Worm (Caenorhabditis elegans): ENCODE data around the gene C23F12.9.

DNA sequence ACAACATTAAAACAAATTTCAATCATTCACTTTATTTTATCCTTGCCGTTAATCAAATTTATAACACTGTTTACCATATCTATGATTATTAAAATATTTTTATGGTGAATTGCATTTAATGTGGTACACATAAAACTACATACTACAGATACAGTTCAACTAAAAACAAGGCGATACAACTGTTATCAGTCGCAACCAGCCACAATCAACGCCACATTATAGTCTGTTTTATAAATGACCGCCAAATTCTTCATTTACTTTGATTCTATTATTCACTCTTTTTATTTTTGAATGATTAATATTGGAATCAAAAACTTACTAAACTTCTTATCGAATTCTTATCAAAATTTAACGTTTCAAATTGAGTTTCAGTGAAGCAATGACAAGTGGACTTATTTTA, 34.2 kb downstream of the C23F12.9 start, which contains the start of gene B0272.4:
- no peak for TF ChIP-seq ets-4 (tag; optimal IDR thresholded peaks at IDR 0.05)
- TF ChIP-seq pha-4 (tag; optimal IDR thresholded peaks at IDR 0.05) = no peak
- TF ChIP-seq fax-1 (tag; optimal IDR thresholded peaks at IDR 0.05) = no peak
- TF ChIP-seq dve-1 (tag; optimal IDR thresholded peaks at IDR 0.05) = no peak
- TF ChIP-seq unc-42 (tag; optimal IDR thresholded peaks at IDR 0.05) = no peak
- no peak for TF ChIP-seq tbx-2 (tag; optimal IDR thresholded peaks at IDR 0.05)
- TF ChIP-seq sox-4 (tag; optimal IDR thresholded peaks at IDR 0.05) = no peak
- TF ChIP-seq fkh-10 (GFP tag; optimal IDR thresholded peaks at IDR 0.05) = no peak
- no peak for TF ChIP-seq pag-3 (tag; optimal IDR thresholded peaks at IDR 0.05; ENCODE audit: borderline replicate concordance)
- TF ChIP-seq ama-1 (optimal IDR thresholded peaks at IDR 0.05) = no peak
- TF ChIP-seq hlh-8 (tag; optimal IDR thresholded peaks at IDR 0.05) = no peak
